Fruit fly (Drosophila melanogaster) whole organism, adult: ENCODE results near the gene Mlp84B.

Source experiments
- CG11617 ChIP-seq: fragments of 200-800 bp; sonication (Bioruptor generic); optimal IDR thresholded peaks from 2 replicates; lab custom pipeline; 2017; ENCODE audit warnings: mild to moderate bottlenecking, missing biosample characterization, missing genetic modification reagents, missing genetic modification characterization
- CG12768 ChIP-seq: fragments of 200-800 bp; sonication (Bioruptor generic); optimal IDR thresholded peaks from 2 replicates; lab custom pipeline; 2017; ENCODE audit warnings: missing biosample characterization, missing genetic modification characterization, mild to moderate bottlenecking, moderate library complexity, missing genetic modification reagents
- CG14711 ChIP-seq: fragments of 200-800 bp; sonication (Bioruptor generic); optimal IDR thresholded peaks from 2 replicates; lab custom pipeline; 2018; ENCODE audit warnings: missing biosample characterization, mild to moderate bottlenecking, missing genetic modification characterization, moderate library complexity
- CG1620 ChIP-seq: fragments of 200-800 bp; sonication (Bioruptor generic); optimal IDR thresholded peaks from 2 replicates; lab custom pipeline; 2016; ENCODE audit warnings: missing biosample characterization, missing genetic modification characterization
- CG33017 ChIP-seq: fragments of 200-800 bp; sonication (Bioruptor generic); optimal IDR thresholded peaks from 2 replicates; lab custom pipeline; 2018; ENCODE audit warnings: missing biosample characterization, mild to moderate bottlenecking, missing genetic modification characterization, moderate library complexity
- CG5204 ChIP-seq: fragments of 200-800 bp; sonication (Bioruptor generic); optimal IDR thresholded peaks from 2 replicates; lab custom pipeline; 2016; ENCODE audit warnings: missing biosample characterization, missing genetic modification characterization
- CG7045 ChIP-seq: fragments of 200-800 bp; sonication (Bioruptor generic); optimal IDR thresholded peaks from 2 replicates; lab custom pipeline; 2017; ENCODE audit warnings: missing biosample characterization, mild to moderate bottlenecking, missing genetic modification characterization
- CG7101 ChIP-seq: fragments of 200-800 bp; sonication (Bioruptor generic); optimal IDR thresholded peaks from 2 replicates; lab custom pipeline; 2018; ENCODE audit warnings: missing biosample characterization, mild to moderate bottlenecking, missing genetic modification characterization, moderate library complexity
- Clk ChIP-seq: fragments of 200-800 bp; sonication (Bioruptor generic); optimal IDR thresholded peaks from 2 replicates; lab custom pipeline; 2017; ENCODE audit warnings: missing biosample characterization, missing genetic modification characterization
- Crg-1 ChIP-seq: fragments of 200-800 bp; sonication (Bioruptor generic); optimal IDR thresholded peaks from 2 replicates; lab custom pipeline; 2016; ENCODE audit warnings: missing biosample characterization, missing genetic modification characterization
- Hr96 ChIP-seq: fragments of 200-800 bp; sonication (Bioruptor generic); optimal IDR thresholded peaks from 2 replicates; lab custom pipeline; 2016; ENCODE audit warnings: missing biosample characterization, missing genetic modification characterization
- Mnt ChIP-seq: fragments of 200-800 bp; sonication (Bioruptor generic); optimal IDR thresholded peaks from 2 replicates; lab custom pipeline; 2016; ENCODE audit warnings: missing biosample characterization, mild to moderate bottlenecking, missing genetic modification characterization
- bab1 ChIP-seq: fragments of 200-800 bp; sonication (Bioruptor generic); optimal IDR thresholded peaks from 3 replicates; lab custom pipeline; 2019; ENCODE audit warnings: missing biosample characterization, mild to moderate bottlenecking, missing genetic modification characterization, moderate library complexity
- cic ChIP-seq: fragments of 200-800 bp; sonication (Bioruptor generic); optimal IDR thresholded peaks from 2 replicates; lab custom pipeline; 2017; ENCODE audit warnings: missing biosample characterization, mild to moderate bottlenecking, missing genetic modification characterization, moderate library complexity
- cnc ChIP-seq, 2 experiments: fragments of >200 bp; optimal IDR thresholded peaks; 2 replicates each; lab custom pipeline; 2017
- kay ChIP-seq: fragments of 200-800 bp; sonication (Bioruptor generic); peaks from one replicate; lab custom pipeline; 2016; ENCODE audit warnings: missing biosample characterization, missing genetic modification characterization, borderline replicate concordance
- ovo ChIP-seq: fragments of 200-800 bp; sonication (Bioruptor generic); optimal IDR thresholded peaks from 2 replicates; lab custom pipeline; 2016; ENCODE audit warnings: missing biosample characterization, missing genetic modification characterization
- pad ChIP-seq: fragments of 200-800 bp; sonication (Bioruptor generic); optimal IDR thresholded peaks from 3 replicates; lab custom pipeline; 2017; ENCODE audit warnings: missing biosample characterization, missing genetic modification characterization, mild to moderate bottlenecking, moderate library complexity, missing genetic modification reagents
- tj ChIP-seq: fragments of 200-800 bp; sonication (Bioruptor generic); optimal IDR thresholded peaks from 3 replicates; lab custom pipeline; 2017; ENCODE audit warnings: missing biosample characterization, mild to moderate bottlenecking, missing genetic modification characterization, moderate library complexity
- toe ChIP-seq: fragments of 200-800 bp; sonication (Bioruptor generic); optimal IDR thresholded peaks from 2 replicates; lab custom pipeline; 2016; ENCODE audit warnings: missing biosample characterization, missing genetic modification characterization

The Mlp84B gene

DNA sequence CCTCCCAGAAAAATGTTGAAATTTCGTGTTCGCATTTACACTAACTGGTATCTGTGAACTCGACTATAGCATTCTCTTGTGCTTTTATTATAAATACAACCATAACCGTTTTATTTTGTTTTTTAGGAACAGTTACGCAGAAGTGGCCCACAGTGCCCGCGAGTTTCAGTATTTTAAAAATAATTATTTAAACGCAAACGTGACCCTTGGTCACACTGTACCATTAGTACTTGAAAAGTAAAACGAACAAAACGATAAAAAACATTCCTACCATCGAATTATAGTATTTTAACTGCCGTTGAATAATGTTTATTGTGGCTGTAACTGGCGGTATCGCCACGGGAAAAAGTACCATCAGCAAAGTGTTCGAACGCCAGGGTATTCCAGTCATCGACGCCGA, 35.6 kb downstream of the Mlp84B start, which contains the start of gene Dpck:
TSS of gene Dpck (plus strand) at position 211 of the 400 bp plus-strand sequence.
- no peak for TF ChIP-seq CG7045 (GFP tag; lab: Kevin White, UChicago)
- peak; percentile 68 for TF ChIP-seq bab1
- peak; percentile 17 for TF ChIP-seq CG11617 (GFP tag; lab: Kevin White, UChicago)
- TF ChIP-seq CG5204 (GFP tag; lab: Kevin White, UChicago) = no peak
- TF ChIP-seq CG14711 (tag; lab: Kevin White, UChicago) = no peak
- no peak for TF ChIP-seq kay (GFP tag; lab: Kevin White, UChicago)
- peak; percentile 55 for TF ChIP-seq toe (GFP tag; lab: Kevin White, UChicago)
- peak; percentile 39 for TF ChIP-seq CG1620 (GFP tag; lab: Kevin White, UChicago)
- TF ChIP-seq CG7101 (tag; lab: Kevin White, UChicago) = peak; percentile 23
- TF ChIP-seq ovo (GFP tag; lab: Kevin White, UChicago) = no peak
- peak; percentile 42 for TF ChIP-seq CG12768 (GFP tag; lab: Kevin White, UChicago)
- TF ChIP-seq Hr96 = no peak
- no peak for TF ChIP-seq cnc (optimal IDR thresholded peaks at IDR 0.05; lab: Kevin White, UChicago)
- no peak for TF ChIP-seq Clk
- TF ChIP-seq Crg-1 (GFP tag; lab: Kevin White, UChicago) = no peak
- TF ChIP-seq Mnt (GFP tag; lab: Kevin White, UChicago) = peak; percentile 32
- no peak for TF ChIP-seq CG33017
- TF ChIP-seq tj (GFP tag; lab: Kevin White, UChicago) = peak; percentile 3
- TF ChIP-seq cic = peak; percentile 3
- no peak for TF ChIP-seq pad (GFP tag; lab: Kevin White, UChicago)

DNA sequence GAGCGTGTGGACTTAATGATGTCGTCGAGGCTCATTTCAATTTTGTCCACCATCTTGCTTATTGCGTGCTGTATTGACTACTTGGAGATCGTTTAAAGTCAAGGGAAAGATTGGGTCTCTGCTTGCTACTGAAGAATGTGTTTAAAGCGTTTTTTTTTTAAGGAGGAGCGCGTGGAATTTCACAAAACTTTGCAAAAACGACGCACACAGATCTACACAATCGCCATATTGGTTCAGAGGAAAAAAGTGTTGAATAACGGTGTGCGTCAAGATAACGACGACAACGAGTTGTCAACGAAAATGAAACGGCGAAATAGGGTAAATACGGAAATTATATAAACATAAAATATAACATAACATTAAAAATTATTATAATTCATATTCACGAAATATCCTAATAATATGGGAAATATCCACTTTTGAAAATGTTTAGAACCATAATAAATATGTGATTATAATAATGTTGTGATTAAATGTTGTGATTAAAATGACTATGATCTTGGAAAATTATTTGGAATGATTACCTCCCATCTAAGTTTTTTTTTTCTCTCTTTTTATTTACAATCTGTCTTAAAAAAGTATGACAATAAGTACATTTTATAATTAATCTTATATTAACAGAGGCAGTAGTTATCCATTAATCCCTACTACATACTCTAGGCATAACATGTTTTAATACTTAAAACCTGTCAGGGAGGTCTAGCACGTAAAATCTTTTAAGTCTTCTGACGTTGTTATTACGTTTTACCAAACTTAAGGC, 37.2 kb downstream of the Mlp84B start, which contains the start of gene Ref1:
TSS of gene Ref1 (minus strand) at position 231 of the 760 bp plus-strand sequence.
- TF ChIP-seq cic (no peak), CG7101 (tag; lab: Kevin White, UChicago) (peak; percentile 4), Crg-1 (GFP tag; lab: Kevin White, UChicago) (no peak), Mnt (GFP tag; lab: Kevin White, UChicago) (peak; percentile 19), CG1620 (GFP tag; lab: Kevin White, UChicago) (no peak), tj (GFP tag; lab: Kevin White, UChicago) (no peak), bab1 (peak; percentile 9), CG33017 (no peak)

DNA sequence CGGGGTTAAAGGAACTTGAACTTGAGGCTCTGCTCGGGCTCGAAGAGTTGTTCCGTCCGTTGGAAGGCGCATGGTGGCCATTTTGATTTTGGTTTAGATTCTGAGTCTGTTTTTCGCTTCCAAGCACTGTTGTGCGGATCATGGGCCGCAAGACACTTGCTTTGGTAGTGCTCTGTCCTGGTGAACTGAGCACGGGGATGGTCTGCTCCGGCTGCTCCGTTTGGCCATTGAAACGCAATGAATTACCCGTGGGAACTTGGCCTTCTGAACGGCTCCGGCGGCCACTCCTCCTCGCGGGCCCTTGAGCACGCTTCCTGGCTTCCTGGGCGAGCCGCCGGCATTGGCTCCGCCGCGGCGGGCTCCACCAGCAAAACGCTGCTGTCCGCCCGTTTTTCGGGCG, 37.8 kb downstream of the Mlp84B start:
- no peak for TF ChIP-seq cic
- no peak for TF ChIP-seq cnc (optimal IDR thresholded peaks at IDR 0.05; lab: Kevin White, UChicago)
- no peak for TF ChIP-seq pad (GFP tag; lab: Kevin White, UChicago)
- TF ChIP-seq Clk = no peak
- TF ChIP-seq CG14711 (tag; lab: Kevin White, UChicago) = no peak
- TF ChIP-seq CG5204 (GFP tag; lab: Kevin White, UChicago) = no peak
- no peak for TF ChIP-seq tj (GFP tag; lab: Kevin White, UChicago)
- no peak for TF ChIP-seq kay (GFP tag; lab: Kevin White, UChicago)
- no peak for TF ChIP-seq CG11617 (GFP tag; lab: Kevin White, UChicago)
- TF ChIP-seq toe (GFP tag; lab: Kevin White, UChicago) = no peak
- no peak for TF ChIP-seq CG33017
- TF ChIP-seq CG7045 (GFP tag; lab: Kevin White, UChicago) = no peak
- TF ChIP-seq ovo (GFP tag; lab: Kevin White, UChicago) = no peak
- TF ChIP-seq Mnt (GFP tag; lab: Kevin White, UChicago) = no peak
- TF ChIP-seq CG12768 (GFP tag; lab: Kevin White, UChicago) = no peak
- no peak for TF ChIP-seq CG7101 (tag; lab: Kevin White, UChicago)
- no peak for TF ChIP-seq bab1
- TF ChIP-seq CG1620 (GFP tag; lab: Kevin White, UChicago) = no peak

DNA sequence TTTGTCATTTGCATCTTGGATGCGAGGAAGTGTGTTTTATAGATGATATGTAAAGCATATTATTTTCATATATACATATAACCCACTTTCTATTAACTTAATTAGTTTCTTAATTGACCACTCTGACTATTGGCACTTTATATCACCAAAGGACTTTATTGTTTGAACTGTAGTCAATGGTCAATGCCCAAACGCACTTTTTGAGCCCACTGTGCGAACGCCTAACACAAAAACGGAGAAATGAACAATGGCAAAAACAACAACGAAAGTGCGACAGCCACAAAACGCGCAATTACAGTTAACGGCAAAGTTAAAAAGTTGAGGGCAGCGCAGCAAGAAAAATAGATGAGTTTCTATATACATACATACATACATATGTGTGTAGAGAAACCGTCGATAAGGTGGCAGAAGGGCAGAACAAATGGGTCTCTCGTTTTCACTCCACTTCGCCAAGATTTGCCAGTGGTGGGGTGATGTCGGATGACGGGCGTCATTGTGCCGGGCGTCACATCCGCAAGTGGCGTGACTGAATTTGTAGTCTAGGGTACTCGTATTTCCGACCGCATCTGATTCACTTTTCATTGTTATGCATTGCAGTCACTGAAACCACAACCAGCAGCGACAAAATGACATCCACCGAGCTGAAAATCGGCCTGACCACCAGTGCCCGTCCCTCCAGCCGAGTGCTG, 41.1 kb downstream of the Mlp84B start:
- TF ChIP-seq CG12768 (GFP tag; lab: Kevin White, UChicago) = peak; percentile 96
- peak; percentile 90 for TF ChIP-seq CG33017
- no peak for TF ChIP-seq Hr96
- peak; percentile 54 for TF ChIP-seq pad (GFP tag; lab: Kevin White, UChicago)
- TF ChIP-seq Clk = no peak
- peak; percentile 60 for TF ChIP-seq CG1620 (GFP tag; lab: Kevin White, UChicago)
- peak; percentile 59 for TF ChIP-seq Crg-1 (GFP tag; lab: Kevin White, UChicago)
- peak; percentile 22 for TF ChIP-seq Mnt (GFP tag; lab: Kevin White, UChicago)
- peak; percentile 37 for TF ChIP-seq tj (GFP tag; lab: Kevin White, UChicago)
- no peak for TF ChIP-seq cnc (optimal IDR thresholded peaks at IDR 0.05; lab: Kevin White, UChicago)
- peak; percentile 48 for TF ChIP-seq toe (GFP tag; lab: Kevin White, UChicago)
- TF ChIP-seq cic = peak; percentile 95
- no peak for TF ChIP-seq CG5204 (GFP tag; lab: Kevin White, UChicago)
- peak; percentile 94 for TF ChIP-seq bab1
- TF ChIP-seq CG7045 (GFP tag; lab: Kevin White, UChicago) = peak; percentile 90
- no peak for TF ChIP-seq kay (GFP tag; lab: Kevin White, UChicago)
- peak; percentile 52 for TF ChIP-seq CG14711 (tag; lab: Kevin White, UChicago)
- peak; percentile 64 for TF ChIP-seq ovo (GFP tag; lab: Kevin White, UChicago)
- TF ChIP-seq CG11617 (GFP tag; lab: Kevin White, UChicago) = peak; percentile 46
- peak; percentile 76 for TF ChIP-seq CG7101 (tag; lab: Kevin White, UChicago)

DNA sequence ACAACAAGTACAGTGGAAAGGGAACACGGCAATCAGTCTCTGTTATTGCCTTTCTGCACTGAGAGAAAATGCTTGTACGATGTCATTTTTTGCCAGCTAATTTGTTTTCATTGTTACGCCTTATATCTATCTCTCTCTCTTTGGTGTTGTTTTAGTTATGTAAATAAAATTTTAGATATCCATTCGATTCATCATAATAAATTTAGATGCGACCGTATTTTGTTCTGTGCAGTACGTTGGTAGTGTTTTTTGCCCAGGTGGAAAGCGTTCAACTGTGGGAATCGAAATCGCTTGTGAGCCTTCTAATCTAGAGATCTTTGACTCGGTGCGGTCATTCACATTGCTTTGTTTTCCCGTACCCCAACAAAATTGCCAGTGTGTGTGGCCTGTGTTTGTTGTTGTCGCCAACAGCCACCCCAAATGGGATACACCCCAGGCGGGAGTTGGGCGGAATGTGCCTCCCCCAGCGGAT, 41.8 kb downstream of the Mlp84B start:
- TF ChIP-seq CG7101 (tag; lab: Kevin White, UChicago) = peak; percentile 91
- TF ChIP-seq CG14711 (tag; lab: Kevin White, UChicago) = peak; percentile 88
- peak; percentile 74 for TF ChIP-seq Mnt (GFP tag; lab: Kevin White, UChicago)
- peak; percentile 82 for TF ChIP-seq toe (GFP tag; lab: Kevin White, UChicago)
- TF ChIP-seq cic = peak; percentile 90
- peak; percentile 71 for TF ChIP-seq ovo (GFP tag; lab: Kevin White, UChicago)
- peak; percentile 67 for TF ChIP-seq tj (GFP tag; lab: Kevin White, UChicago)
- TF ChIP-seq Clk = peak; percentile 87
- TF ChIP-seq Crg-1 (GFP tag; lab: Kevin White, UChicago) = peak; percentile 70
- TF ChIP-seq CG1620 (GFP tag; lab: Kevin White, UChicago) = peak; percentile 81
- peak; percentile 91 for TF ChIP-seq CG11617 (GFP tag; lab: Kevin White, UChicago)
- TF ChIP-seq Hr96 = peak; percentile 90
- peak; percentile 81 for TF ChIP-seq pad (GFP tag; lab: Kevin White, UChicago)
- TF ChIP-seq CG12768 (GFP tag; lab: Kevin White, UChicago) = peak; percentile 96
- peak; percentile 91 for TF ChIP-seq CG33017
- TF ChIP-seq CG7045 (GFP tag; lab: Kevin White, UChicago) = peak; percentile 91
- no peak for TF ChIP-seq CG5204 (GFP tag; lab: Kevin White, UChicago)
- peak; percentile 94 for TF ChIP-seq kay (GFP tag; lab: Kevin White, UChicago)
- peak; percentile 88 for TF ChIP-seq bab1
- TF ChIP-seq cnc (optimal IDR thresholded peaks at IDR 0.05; lab: Kevin White, UChicago) = no peak
